Worm (Caenorhabditis elegans) whole organism, L4 larva: Measurements from ENCODE around the gene msi-1.

Experiments
- ama-1 ChIP-seq: fragments of 150-350 bp; optimal IDR thresholded peaks from 2 replicates; lab custom pipeline; 2014; ENCODE audit warnings: inconsistent platforms, mixed read lengths
- fos-1 ChIP-seq: fragments of 150-350 bp; optimal IDR thresholded peaks from 2 replicates; lab custom pipeline; 2014; ENCODE audit warnings: missing biosample characterization, missing genetic modification characterization
- hlh-30 ChIP-seq: sonication (generic microtip); optimal IDR thresholded peaks from 2 replicates; lab custom pipeline; 2017; ENCODE audit warnings: antibody characterized with exemption, mild to moderate bottlenecking, missing genetic modification characterization, missing compliant biosample characterization; ENCODE audit not compliant: insufficient read depth
- pha-4 ChIP-seq, 2 experiments: fragments of 150-350 bp in 1 of 2; fragments of 200-800 bp in 1 of 2; sonication (Bioruptor generic) in 1 of 2; IDR thresholded peaks in 1 of 2; optimal IDR thresholded peaks in 1 of 2; 2 replicates each; pipeline versions ENCODE4 v1.3.6 to Lab custom; 2014 to 2022; ENCODE audit warnings: missing genetic modification characterization in 2 of 2, missing genetic modification reagents in 2 of 2, missing biosample characterization in 1 of 2, missing compliant biosample characterization in 1 of 2
- rbr-2 ChIP-seq: sonication (generic microtip); optimal IDR thresholded peaks from 2 replicates; lab custom pipeline; 2016; ENCODE audit warnings: missing genotype, missing genetic modification characterization, missing compliant biosample characterization
- zfp-2 ChIP-seq: sonication (generic microtip); optimal IDR thresholded peaks from 2 replicates; lab custom pipeline; 2016; ENCODE audit warnings: mild to moderate bottlenecking, missing genetic modification characterization, missing compliant biosample characterization
- ztf-11 ChIP-seq: fragments of 150-350 bp; optimal IDR thresholded peaks from 2 replicates; lab custom pipeline; 2014; ENCODE audit warnings: missing biosample characterization, missing genetic modification characterization

DNA sequence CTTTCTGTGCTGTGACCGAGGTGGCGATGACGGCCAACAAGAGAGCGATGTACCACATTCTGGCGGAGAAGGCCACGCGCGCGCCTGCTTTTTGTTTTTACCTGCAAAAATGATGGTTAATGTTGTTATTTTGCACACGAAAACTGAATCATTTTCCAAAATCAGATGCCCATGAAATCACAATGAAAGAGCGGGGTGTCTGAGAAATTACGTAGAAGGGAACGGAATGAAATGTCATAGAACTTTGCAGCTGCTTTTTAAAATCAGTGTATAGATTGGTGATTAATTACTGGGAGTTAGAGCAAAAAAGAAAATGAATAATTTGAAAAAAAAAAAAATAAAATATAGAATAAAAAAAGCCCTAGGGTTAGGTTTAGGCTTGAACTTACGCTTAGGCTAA lies 40.4 kb downstream of the msi-1 start, which contains the start of gene npl-10:
- TF ChIP-seq ama-1 (lab: Kevin White, UChicago) (no peak), ztf-11 (no peak), pha-4 (GFP tag; IDR thresholded peaks at IDR 0.05; lab: Robert Waterston, UW) (no peak), pha-4 (tag; optimal IDR thresholded peaks at IDR 0.05; lab: Kevin White, UChicago) (no peak), fos-1 (tag; lab: Kevin White, UChicago) (no peak), zfp-2 (tag; lab: Kevin White, UChicago) (no peak), rbr-2 (tag; lab: Kevin White, UChicago) (no peak), hlh-30 (tag; lab: Kevin White, UChicago) (no peak)
